Worm (Caenorhabditis elegans) whole organism, late embryonic: ENCODE results near the gene F01F1.14.

Experiments used
- C08G9.2 ChIP-seq: sonication (generic microtip); optimal IDR thresholded peaks from 2 replicates; lab custom pipeline; 2016; ENCODE audit warnings: mild to moderate bottlenecking, missing genetic modification characterization, moderate library complexity, missing compliant biosample characterization
- C38D4.7 ChIP-seq: fragments of 200-800 bp; sonication (Bioruptor generic); optimal IDR thresholded peaks from 2 replicates; lab custom pipeline; 2018; ENCODE audit warnings: mild to moderate bottlenecking, missing genetic modification characterization, moderate library complexity, missing compliant biosample characterization
- ceh-14 ChIP-seq: sonication (generic microtip); optimal IDR thresholded peaks from 2 replicates; lab custom pipeline; 2016; ENCODE audit warnings: missing genotype, missing genetic modification characterization, missing compliant biosample characterization
- ceh-18 ChIP-seq: sonication (generic microtip); optimal IDR thresholded peaks from 2 replicates; lab custom pipeline; 2016; ENCODE audit warnings: missing genetic modification characterization, missing compliant biosample characterization
- ceh-24 ChIP-seq: sonication (generic microtip); optimal IDR thresholded peaks from 2 replicates; lab custom pipeline; 2016; ENCODE audit warnings: mild to moderate bottlenecking, missing genetic modification characterization, missing compliant biosample characterization
- ceh-30 ChIP-seq: fragments of 150-350 bp; optimal IDR thresholded peaks from 2 replicates; lab custom pipeline; 2014; ENCODE audit warnings: missing biosample characterization, missing genetic modification characterization
- ceh-31 ChIP-seq: sonication (generic microtip); optimal IDR thresholded peaks from 2 replicates; lab custom pipeline; 2016; ENCODE audit warnings: missing genetic modification characterization, missing compliant biosample characterization
- ceh-45 ChIP-seq: fragments of 200-800 bp; sonication (Bioruptor generic); IDR thresholded peaks from 2 replicates; pipeline ENCODE4 v1.3.6; 2022; ENCODE audit warnings: missing genetic modification reagents, missing genetic modification characterization, missing compliant biosample characterization
- ceh-48 ChIP-seq: sonication (generic microtip); optimal IDR thresholded peaks from 2 replicates; lab custom pipeline; 2016; ENCODE audit warnings: missing genetic modification characterization, inconsistent platforms, missing compliant biosample characterization
- ceh-6 ChIP-seq: fragments of 200-800 bp; sonication (Bioruptor generic); optimal IDR thresholded peaks from 2 replicates; lab custom pipeline; 2018; ENCODE audit warnings: mild to moderate bottlenecking, missing genetic modification characterization, missing compliant biosample characterization
- elt-2 ChIP-seq: sonication (generic microtip); optimal IDR thresholded peaks from 2 replicates; lab custom pipeline; 2016; ENCODE audit warnings: missing genetic modification reagents, missing genetic modification characterization, missing compliant biosample characterization
- eyg-1 ChIP-seq: sonication (generic microtip); optimal IDR thresholded peaks from 2 replicates; lab custom pipeline; 2016; ENCODE audit warnings: missing genotype, missing genetic modification characterization, missing compliant biosample characterization
- fkh-6 ChIP-seq: sonication (generic microtip); optimal IDR thresholded peaks from 2 replicates; lab custom pipeline; 2016; ENCODE audit warnings: missing genetic modification characterization, missing compliant biosample characterization
- gmeb-2 ChIP-seq: sonication (generic microtip); optimal IDR thresholded peaks from 2 replicates; lab custom pipeline; 2016; ENCODE audit warnings: missing genetic modification characterization, inconsistent platforms, missing compliant biosample characterization
- hlh-13 ChIP-seq: fragments of 200-800 bp; sonication (Bioruptor generic); optimal IDR thresholded peaks from 2 replicates; lab custom pipeline; 2018; ENCODE audit warnings: mild to moderate bottlenecking, missing genetic modification characterization, missing compliant biosample characterization
- hlh-15 ChIP-seq: sonication (generic microtip); optimal IDR thresholded peaks from 2 replicates; lab custom pipeline; 2016; ENCODE audit warnings: missing genetic modification characterization, missing compliant biosample characterization
- hlh-6 ChIP-seq: sonication (generic microtip); optimal IDR thresholded peaks from 2 replicates; lab custom pipeline; 2016; ENCODE audit warnings: missing genotype, missing genetic modification characterization, missing compliant biosample characterization
- hlh-8 ChIP-seq: sonication (generic microtip); optimal IDR thresholded peaks from 2 replicates; lab custom pipeline; 2016; ENCODE audit warnings: missing genotype, missing genetic modification characterization, missing compliant biosample characterization
- lin-11 ChIP-seq: fragments of 200-800 bp; sonication (Bioruptor generic); optimal IDR thresholded peaks from 2 replicates; lab custom pipeline; 2018; ENCODE audit warnings: mild to moderate bottlenecking, missing genetic modification characterization, missing compliant biosample characterization
- mec-3 ChIP-seq: sonication (generic microtip); optimal IDR thresholded peaks from 2 replicates; lab custom pipeline; 2016; ENCODE audit warnings: borderline replicate concordance, missing genetic modification characterization, missing compliant biosample characterization
- nfya-1 ChIP-seq: sonication (generic microtip); optimal IDR thresholded peaks from 2 replicates; lab custom pipeline; 2017; ENCODE audit warnings: missing genetic modification characterization, mild to moderate bottlenecking, missing compliant biosample characterization, antibody characterized with exemption, moderate library complexity
- npax-4 ChIP-seq: sonication (generic microtip); optimal IDR thresholded peaks from 2 replicates; lab custom pipeline; 2016; ENCODE audit warnings: missing genetic modification characterization, missing compliant biosample characterization
- pax-1 ChIP-seq: fragments of 150-350 bp; optimal IDR thresholded peaks from 2 replicates; lab custom pipeline; 2014; ENCODE audit warnings: missing biosample characterization, missing genetic modification characterization
- pha-2 ChIP-seq: sonication (generic microtip); optimal IDR thresholded peaks from 2 replicates; lab custom pipeline; 2017; ENCODE audit warnings: mild to moderate bottlenecking, missing genetic modification characterization, missing compliant biosample characterization
- pha-4 ChIP-seq: fragments of 150-350 bp; optimal IDR thresholded peaks from 2 replicates; lab custom pipeline; 2018; ENCODE audit warnings: missing biosample characterization, missing genetic modification reagents, missing genetic modification characterization
- pqm-1 ChIP-seq: sonication (generic microtip); optimal IDR thresholded peaks from 2 replicates; lab custom pipeline; 2016; ENCODE audit warnings: missing genetic modification characterization, missing compliant biosample characterization
- pros-1 ChIP-seq: fragments of 150-350 bp; optimal IDR thresholded peaks from 2 replicates; lab custom pipeline; 2014; ENCODE audit warnings: missing biosample characterization, missing genetic modification reagents, missing genetic modification characterization
- ref-2 ChIP-seq: sonication (generic microtip); optimal IDR thresholded peaks from 2 replicates; lab custom pipeline; 2016; ENCODE audit warnings: missing genetic modification characterization, missing compliant biosample characterization
- sox-2 ChIP-seq: fragments of 200-800 bp; sonication (Bioruptor generic); IDR thresholded peaks from 2 replicates; pipeline ENCODE4 v1.3.6; 2022; ENCODE audit warnings: missing genetic modification reagents, missing genetic modification characterization, missing compliant biosample characterization
- sox-4 ChIP-seq: sonication (generic microtip); optimal IDR thresholded peaks from 2 replicates; lab custom pipeline; 2017; ENCODE audit warnings: mild to moderate bottlenecking, missing genetic modification characterization, inconsistent platforms, missing compliant biosample characterization
- syd-9 ChIP-seq: sonication (generic microtip); optimal IDR thresholded peaks from 2 replicates; lab custom pipeline; 2016; ENCODE audit warnings: mild to moderate bottlenecking, missing genetic modification characterization, moderate library complexity, missing compliant biosample characterization
- ttx-3 ChIP-seq: sonication (generic microtip); optimal IDR thresholded peaks from 2 replicates; lab custom pipeline; 2016; ENCODE audit warnings: missing genetic modification reagents, missing genetic modification characterization, missing compliant biosample characterization
- unc-42 ChIP-seq: sonication (generic microtip); optimal IDR thresholded peaks from 2 replicates; lab custom pipeline; 2016; ENCODE audit warnings: missing genotype, missing genetic modification characterization, missing compliant biosample characterization

The F01F1.14 gene

DNA sequence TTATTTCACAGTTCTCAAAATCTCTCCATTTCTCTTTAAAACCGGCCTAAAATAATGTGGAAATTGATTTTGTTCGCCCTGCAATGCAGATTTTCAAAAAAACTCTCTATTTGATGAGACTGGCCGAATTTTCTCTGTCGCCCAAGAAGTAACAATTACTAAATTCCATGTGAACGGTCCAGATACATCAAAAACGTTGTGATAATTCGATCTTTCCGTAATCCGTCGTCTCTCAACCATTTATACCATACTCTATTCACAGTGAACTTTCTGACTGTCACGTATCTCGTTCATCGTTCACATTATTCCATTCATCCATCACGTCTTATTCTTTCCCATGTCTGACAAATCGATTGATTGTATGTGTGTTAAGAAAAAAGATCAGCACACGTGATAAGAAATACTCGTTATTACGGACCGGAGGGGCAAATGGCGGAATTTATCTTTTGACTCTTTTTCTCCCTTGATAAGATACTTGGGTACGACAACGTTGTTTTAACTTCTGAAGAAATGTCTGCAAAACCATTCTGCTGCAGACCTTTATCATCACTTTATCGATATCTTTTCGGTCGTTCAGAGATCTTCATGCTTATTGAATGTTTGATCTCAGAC lies 38.5 kb upstream of the F01F1.14 start:
- TF ChIP-seq hlh-15 (tag; lab: Kevin White, UChicago) (no peak), elt-2 (tag; lab: Kevin White, UChicago) (peak; percentile 14), pros-1 (tag; lab: Kevin White, UChicago) (no peak)

- no peak for TF ChIP-seq C38D4.7
- TF ChIP-seq pqm-1 (tag; lab: Kevin White, UChicago), result no peak
- no peak for TF ChIP-seq syd-9
- no peak for TF ChIP-seq pros-1 (tag; lab: Kevin White, UChicago)
- TF ChIP-seq npax-4 (tag; lab: Kevin White, UChicago), result no peak
Observed at ce11 chrIII:5919799-5920387, 37.2 kb upstream of the F01F1.14 start, which contains the start of the genes tdo-2 and C28H8.2. tdo-2 (minus strand) TSS chrIII:5919955. C28H8.2 (plus strand) TSS chrIII:5920322.

- TF ChIP-seq elt-2 (tag; lab: Kevin White, UChicago) (peak; percentile 23), ceh-30 (tag; lab: Kevin White, UChicago) (no peak), ttx-3 (no peak)
- TF ChIP-seq, all 69 proteins: peak for 1
Observed at ce11 chrIII:5917365-5917958, 34.7 kb upstream of the F01F1.14 start.

DNA sequence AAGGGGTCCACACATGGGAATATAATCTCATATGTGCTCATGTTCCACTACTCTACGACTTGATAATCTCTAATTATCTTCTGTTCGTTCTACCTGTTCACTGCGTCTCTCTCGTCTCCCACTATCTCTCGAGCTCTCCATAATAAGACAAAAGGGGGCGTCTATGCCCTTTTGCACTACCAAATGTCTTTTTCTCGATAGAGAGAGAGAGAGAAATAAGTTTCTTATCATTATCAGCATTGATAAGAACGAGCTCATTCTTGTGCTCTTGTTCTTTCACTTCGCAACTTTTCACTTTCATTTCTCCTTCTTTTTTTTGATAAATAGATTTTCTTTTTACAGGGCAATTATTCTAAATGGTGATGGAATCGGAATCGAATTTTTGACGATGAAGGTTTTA lies 33.2 kb upstream of the F01F1.14 start:
- TF ChIP-seq C08G9.2 (no peak), lin-11 (no peak), gmeb-2 (tag; lab: Kevin White, UChicago) (no peak), elt-2 (tag; lab: Kevin White, UChicago) (peak; percentile 94), ceh-31 (tag; lab: Kevin White, UChicago) (no peak), ref-2 (tag; lab: Kevin White, UChicago) (no peak), pha-2 (no peak)
- TF ChIP-seq, all 69 proteins: peak for 1

ce11 chrIII:5914717-5915116 lies 32.0 kb upstream of the F01F1.14 start:
- no peak for TF ChIP-seq ceh-31 (tag; lab: Kevin White, UChicago)
- peak; percentile 5 for TF ChIP-seq elt-2 (tag; lab: Kevin White, UChicago)
- no peak for TF ChIP-seq ceh-24 (tag; lab: Kevin White, UChicago)
- peak; percentile 55 for TF ChIP-seq nfya-1 (tag; lab: Kevin White, UChicago)
- no peak for TF ChIP-seq pax-1 (tag; lab: Kevin White, UChicago)

- TF ChIP-seq ttx-3, result no peak
- no peak for TF ChIP-seq sox-4 (tag; lab: Kevin White, UChicago)
- no peak for TF ChIP-seq ceh-6
- TF ChIP-seq sox-2 (GFP tag; lab: Robert Waterston, UW), result no peak
- no peak for TF ChIP-seq pqm-1 (tag; lab: Kevin White, UChicago)
- no peak for TF ChIP-seq mec-3
- TF ChIP-seq unc-42 (tag; lab: Kevin White, UChicago), result no peak
- TF ChIP-seq ceh-45 (GFP tag; lab: Robert Waterston, UW), result no peak
- no peak for TF ChIP-seq syd-9
- no peak for TF ChIP-seq hlh-13 (GFP tag; lab: Kevin White, UChicago)
- TF ChIP-seq C38D4.7, result no peak
- TF ChIP-seq ceh-18 (tag; lab: Kevin White, UChicago), result no peak
- TF ChIP-seq pros-1 (tag; lab: Kevin White, UChicago), result no peak
Observed at ce11 chrIII:5908408-5908807, 25.7 kb upstream of the F01F1.14 start, which contains the start of gene C28H8.3. C28H8.3 (plus strand) TSS chrIII:5908700.

- TF ChIP-seq ceh-24 (tag; lab: Kevin White, UChicago), result no peak
- no peak for TF ChIP-seq eyg-1 (tag; lab: Kevin White, UChicago)
- TF ChIP-seq ceh-14 (tag; lab: Kevin White, UChicago), result no peak
- TF ChIP-seq pha-4 (tag; lab: Kevin White, UChicago), result no peak
- TF ChIP-seq hlh-6 (tag; lab: Kevin White, UChicago), result no peak
- no peak for TF ChIP-seq hlh-8 (tag; lab: Kevin White, UChicago)
- no peak for TF ChIP-seq ceh-48 (tag; lab: Kevin White, UChicago)
- TF ChIP-seq fkh-6 (tag; lab: Kevin White, UChicago), result no peak
Observed at ce11 chrIII:5906749-5907148, 24.0 kb upstream of the F01F1.14 start, which contains the start of gene erd-2.2. erd-2.2 (plus strand) TSS chrIII:5907049.
